Worm (Caenorhabditis elegans): ENCODE data around the gene gsnl-1.

gsnl-1 gene

DNA sequence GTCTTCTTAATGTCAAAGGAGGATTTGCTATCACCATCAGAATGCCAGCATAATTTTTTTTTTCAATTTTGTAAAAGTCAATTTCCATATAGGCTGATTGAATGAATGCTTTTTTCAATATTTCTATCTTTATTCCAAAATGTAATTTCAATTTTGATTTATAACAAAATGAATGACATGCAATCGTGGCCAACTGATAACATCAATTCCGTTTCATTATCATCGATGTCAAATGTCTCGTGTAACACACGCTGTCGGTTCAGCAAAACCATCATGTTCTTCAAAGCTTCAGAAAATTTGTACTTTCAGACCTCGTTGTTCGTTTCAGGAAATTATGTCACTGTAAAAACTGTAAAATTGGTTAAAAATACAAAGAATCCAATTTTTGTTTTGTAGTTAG is 10.1 kb downstream of the gsnl-1 start (continued):
- TF ChIP-seq lir-3 (tag; optimal IDR thresholded peaks at IDR 0.05) (no peak), lin-13 (GFP tag; optimal IDR thresholded peaks at IDR 0.05) (no peak), F26F4.8 (GFP tag; conservative IDR thresholded peaks at IDR 0.05) (no peak), snpc-4 (tag; optimal IDR thresholded peaks at IDR 0.05) (no peak), mep-1 (tag; optimal IDR thresholded peaks at IDR 0.05) (peak; percentile 15), aha-1 (tag) (no peak), mdl-1 (tag; optimal IDR thresholded peaks at IDR 0.05) (peak in 1 of 2 experiments; percentile 37), ceh-20 (GFP tag; IDR thresholded peaks at IDR 0.05) (peak; percentile 90), set-16 (GFP tag; IDR thresholded peaks at IDR 0.05) (no peak), fos-1 (tag; optimal IDR thresholded peaks at IDR 0.05) (no peak), lim-7 (GFP tag; IDR thresholded peaks at IDR 0.05) (no peak), aly-2 (tag; optimal IDR thresholded peaks at IDR 0.05) (no peak), egl-27 (tag; optimal IDR thresholded peaks at IDR 0.05) (no peak), nhr-76 (tag; optimal IDR thresholded peaks at IDR 0.05) (no peak), pha-4 (GFP tag; IDR thresholded peaks at IDR 0.05) (no peak), pha-4 (tag; optimal IDR thresholded peaks at IDR 0.05) (no peak), duxl-1 (tag; optimal IDR thresholded peaks at IDR 0.05; ENCODE audit: poor library complexity) (no peak), dmd-9 (GFP tag; IDR thresholded peaks at IDR 0.05) (no peak), nhr-48 (tag; optimal IDR thresholded peaks at IDR 0.05) (no peak), ZK337.2 (GFP tag; IDR thresholded peaks at IDR 0.05) (no peak), unc-62 (GFP tag; optimal IDR thresholded peaks at IDR 0.05 in 1 of 2) (no peak), unc-62 (tag; optimal IDR thresholded peaks at IDR 0.05) (no peak), F44E2.7 (GFP tag; IDR thresholded peaks at IDR 0.05) (no peak), nhr-6 (tag; optimal IDR thresholded peaks at IDR 0.05) (no peak), unc-39 (tag; optimal IDR thresholded peaks at IDR 0.05) (no peak), ztf-7 (tag; optimal IDR thresholded peaks at IDR 0.05) (no peak), ceh-32 (tag; optimal IDR thresholded peaks at IDR 0.05; ENCODE audit: poor library complexity) (no peak), vab-7 (GFP tag; IDR thresholded peaks at IDR 0.05) (no peak), rbr-2 (tag; optimal IDR thresholded peaks at IDR 0.05) (no peak), lsy-2 (tag; optimal IDR thresholded peaks at IDR 0.05) (no peak), spr-1 (tag; optimal IDR thresholded peaks at IDR 0.05) (no peak), dmd-8 (GFP tag; IDR thresholded peaks at IDR 0.05) (no peak), F49E8.2 (tag; optimal IDR thresholded peaks at IDR 0.05; ENCODE audit: borderline replicate concordance) (no peak), mes-2 (tag; optimal IDR thresholded peaks at IDR 0.05; ENCODE audit: poor library complexity, severe bottlenecking) (no peak), tag-97 (GFP tag; IDR thresholded peaks at IDR 0.05) (no peak), spr-3 (GFP tag; optimal IDR thresholded peaks at IDR 0.05) (no peak), F10B5.3 (tag; optimal IDR thresholded peaks at IDR 0.05) (no peak), madf-9 (GFP tag; conservative IDR thresholded peaks at IDR 0.05) (no peak), fkh-10 (GFP tag; optimal IDR thresholded peaks at IDR 0.05) (no peak), pqm-1 (tag; optimal IDR thresholded peaks at IDR 0.05) (peak; percentile 71), cey-2 (tag; optimal IDR thresholded peaks at IDR 0.05; ENCODE audit: borderline replicate concordance, insufficient read depth) (no peak), zag-1 (tag; optimal IDR thresholded peaks at IDR 0.05) (no peak), lin-29 (GFP tag; IDR thresholded peaks at IDR 0.05) (no peak), Y75B8A.6 (GFP tag; IDR thresholded peaks at IDR 0.05) (no peak), nhr-42 (GFP tag; IDR thresholded peaks at IDR 0.05) (no peak), madf-5 (GFP tag; IDR thresholded peaks at IDR 0.05) (no peak), D1046.2 (GFP tag; IDR thresholded peaks at IDR 0.05) (no peak), zip-2 (tag; optimal IDR thresholded peaks at IDR 0.05) (no peak), nhr-102 (tag; optimal IDR thresholded peaks at IDR 0.05) (no peak), egl-43 (GFP tag; IDR thresholded peaks at IDR 0.05) (no peak), F37D6.2 (tag; optimal IDR thresholded peaks at IDR 0.05) (no peak), hlh-11 (tag; optimal IDR thresholded peaks at IDR 0.05) (peak; percentile 23), nhr-111 (GFP tag; optimal IDR thresholded peaks at IDR 0.05) (no peak)
